Fruit fly (Drosophila melanogaster) whole organism, adult: ENCODE results near the gene CG3513.

Experiments
- CG11617 ChIP-seq: fragments of 200-800 bp; sonication (Bioruptor generic); optimal IDR thresholded peaks from 2 replicates; lab custom pipeline; 2017; ENCODE audit warnings: mild to moderate bottlenecking, missing biosample characterization, missing genetic modification reagents, missing genetic modification characterization
- CG12768 ChIP-seq: fragments of 200-800 bp; sonication (Bioruptor generic); optimal IDR thresholded peaks from 2 replicates; lab custom pipeline; 2017; ENCODE audit warnings: missing biosample characterization, missing genetic modification characterization, mild to moderate bottlenecking, moderate library complexity, missing genetic modification reagents
- CG14711 ChIP-seq: fragments of 200-800 bp; sonication (Bioruptor generic); optimal IDR thresholded peaks from 2 replicates; lab custom pipeline; 2018; ENCODE audit warnings: missing biosample characterization, mild to moderate bottlenecking, missing genetic modification characterization, moderate library complexity
- CG1620 ChIP-seq: fragments of 200-800 bp; sonication (Bioruptor generic); optimal IDR thresholded peaks from 2 replicates; lab custom pipeline; 2016; ENCODE audit warnings: missing biosample characterization, missing genetic modification characterization
- CG33017 ChIP-seq: fragments of 200-800 bp; sonication (Bioruptor generic); optimal IDR thresholded peaks from 2 replicates; lab custom pipeline; 2018; ENCODE audit warnings: missing biosample characterization, mild to moderate bottlenecking, missing genetic modification characterization, moderate library complexity
- CG5204 ChIP-seq: fragments of 200-800 bp; sonication (Bioruptor generic); optimal IDR thresholded peaks from 2 replicates; lab custom pipeline; 2016; ENCODE audit warnings: missing biosample characterization, missing genetic modification characterization
- CG7045 ChIP-seq: fragments of 200-800 bp; sonication (Bioruptor generic); optimal IDR thresholded peaks from 2 replicates; lab custom pipeline; 2017; ENCODE audit warnings: missing biosample characterization, mild to moderate bottlenecking, missing genetic modification characterization
- CG7101 ChIP-seq: fragments of 200-800 bp; sonication (Bioruptor generic); optimal IDR thresholded peaks from 2 replicates; lab custom pipeline; 2018; ENCODE audit warnings: missing biosample characterization, mild to moderate bottlenecking, missing genetic modification characterization, moderate library complexity
- Clk ChIP-seq: fragments of 200-800 bp; sonication (Bioruptor generic); optimal IDR thresholded peaks from 2 replicates; lab custom pipeline; 2017; ENCODE audit warnings: missing biosample characterization, missing genetic modification characterization
- Crg-1 ChIP-seq: fragments of 200-800 bp; sonication (Bioruptor generic); optimal IDR thresholded peaks from 2 replicates; lab custom pipeline; 2016; ENCODE audit warnings: missing biosample characterization, missing genetic modification characterization
- Hr96 ChIP-seq: fragments of 200-800 bp; sonication (Bioruptor generic); optimal IDR thresholded peaks from 2 replicates; lab custom pipeline; 2016; ENCODE audit warnings: missing biosample characterization, missing genetic modification characterization
- Mnt ChIP-seq: fragments of 200-800 bp; sonication (Bioruptor generic); optimal IDR thresholded peaks from 2 replicates; lab custom pipeline; 2016; ENCODE audit warnings: missing biosample characterization, mild to moderate bottlenecking, missing genetic modification characterization
- bab1 ChIP-seq: fragments of 200-800 bp; sonication (Bioruptor generic); optimal IDR thresholded peaks from 3 replicates; lab custom pipeline; 2019; ENCODE audit warnings: missing biosample characterization, mild to moderate bottlenecking, missing genetic modification characterization, moderate library complexity
- cic ChIP-seq: fragments of 200-800 bp; sonication (Bioruptor generic); optimal IDR thresholded peaks from 2 replicates; lab custom pipeline; 2017; ENCODE audit warnings: missing biosample characterization, mild to moderate bottlenecking, missing genetic modification characterization, moderate library complexity
- cnc ChIP-seq, 2 experiments: fragments of >200 bp; optimal IDR thresholded peaks; 2 replicates each; lab custom pipeline; 2017
- kay ChIP-seq: fragments of 200-800 bp; sonication (Bioruptor generic); peaks from one replicate; lab custom pipeline; 2016; ENCODE audit warnings: missing biosample characterization, missing genetic modification characterization, borderline replicate concordance
- ovo ChIP-seq: fragments of 200-800 bp; sonication (Bioruptor generic); optimal IDR thresholded peaks from 2 replicates; lab custom pipeline; 2016; ENCODE audit warnings: missing biosample characterization, missing genetic modification characterization
- pad ChIP-seq: fragments of 200-800 bp; sonication (Bioruptor generic); optimal IDR thresholded peaks from 3 replicates; lab custom pipeline; 2017; ENCODE audit warnings: missing biosample characterization, missing genetic modification characterization, mild to moderate bottlenecking, moderate library complexity, missing genetic modification reagents
- tj ChIP-seq: fragments of 200-800 bp; sonication (Bioruptor generic); optimal IDR thresholded peaks from 3 replicates; lab custom pipeline; 2017; ENCODE audit warnings: missing biosample characterization, mild to moderate bottlenecking, missing genetic modification characterization, moderate library complexity
- toe ChIP-seq: fragments of 200-800 bp; sonication (Bioruptor generic); optimal IDR thresholded peaks from 2 replicates; lab custom pipeline; 2016; ENCODE audit warnings: missing biosample characterization, missing genetic modification characterization

CG3513 gene

dm6 chr2L:3692466-3692865 is 516 bp downstream of the CG3513 start, which contains the start of gene CG16704:
TSS of gene CG16704 (minus strand) at chr2L:3692587.
- TF ChIP-seq CG7101 (tag; lab: Kevin White, UChicago): no peak
- TF ChIP-seq cic (GFP tag; lab: Kevin White, UChicago): no peak
- no peak for TF ChIP-seq toe (GFP tag; lab: Kevin White, UChicago)
- no peak for TF ChIP-seq Mnt
- TF ChIP-seq Hr96 (GFP tag; lab: Kevin White, UChicago): no peak
- no peak for TF ChIP-seq Clk (GFP tag; lab: Kevin White, UChicago)
- TF ChIP-seq cnc (optimal IDR thresholded peaks at IDR 0.05; lab: Kevin White, UChicago): no peak
- no peak for TF ChIP-seq tj (GFP tag; lab: Kevin White, UChicago)
- no peak for TF ChIP-seq CG7045 (GFP tag; lab: Kevin White, UChicago)
- no peak for TF ChIP-seq CG11617
- TF ChIP-seq pad (GFP tag; lab: Kevin White, UChicago): no peak

dm6 chr2L:3685139-3685851 is 7.7 kb downstream of the CG3513 start:
- TF ChIP-seq CG5204 (GFP tag; lab: Kevin White, UChicago) (no peak), CG12768 (no peak), CG7101 (tag; lab: Kevin White, UChicago) (no peak), pad (GFP tag; lab: Kevin White, UChicago) (no peak), cnc (optimal IDR thresholded peaks at IDR 0.05; lab: Kevin White, UChicago) (no peak), tj (GFP tag; lab: Kevin White, UChicago) (no peak), CG1620 (GFP tag; lab: Kevin White, UChicago) (no peak), CG33017 (tag; lab: Kevin White, UChicago) (no peak), bab1 (GFP tag; lab: Kevin White, UChicago) (no peak), Crg-1 (no peak), CG11617 (no peak), CG7045 (GFP tag; lab: Kevin White, UChicago) (no peak), CG14711 (no peak), toe (GFP tag; lab: Kevin White, UChicago) (no peak), kay (no peak), Clk (GFP tag; lab: Kevin White, UChicago) (no peak), cic (GFP tag; lab: Kevin White, UChicago) (no peak)

dm6 chr2L:3682489-3682888 is 10.5 kb downstream of the CG3513 start:
- TF ChIP-seq Hr96 (GFP tag; lab: Kevin White, UChicago) (no peak), CG12768 (no peak), bab1 (GFP tag; lab: Kevin White, UChicago) (no peak), CG1620 (GFP tag; lab: Kevin White, UChicago) (no peak), pad (GFP tag; lab: Kevin White, UChicago) (no peak), CG14711 (no peak), Mnt (no peak), Crg-1 (no peak), ovo (no peak), cic (GFP tag; lab: Kevin White, UChicago) (no peak), toe (GFP tag; lab: Kevin White, UChicago) (no peak), cnc (optimal IDR thresholded peaks at IDR 0.05; lab: Kevin White, UChicago) (no peak), Clk (GFP tag; lab: Kevin White, UChicago) (no peak), CG33017 (tag; lab: Kevin White, UChicago) (no peak), CG7101 (tag; lab: Kevin White, UChicago) (no peak), CG5204 (GFP tag; lab: Kevin White, UChicago) (no peak), tj (GFP tag; lab: Kevin White, UChicago) (no peak)

dm6 chr2L:3681338-3681737 is 11.6 kb downstream of the CG3513 start:
- TF ChIP-seq toe (GFP tag; lab: Kevin White, UChicago): no peak
- TF ChIP-seq cnc (optimal IDR thresholded peaks at IDR 0.05; lab: Kevin White, UChicago): no peak
- no peak for TF ChIP-seq CG5204 (GFP tag; lab: Kevin White, UChicago)
- no peak for TF ChIP-seq CG7045 (GFP tag; lab: Kevin White, UChicago)
- no peak for TF ChIP-seq kay
- no peak for TF ChIP-seq ovo
- TF ChIP-seq pad (GFP tag; lab: Kevin White, UChicago): no peak
- no peak for TF ChIP-seq Mnt
- no peak for TF ChIP-seq CG33017 (tag; lab: Kevin White, UChicago)
- TF ChIP-seq CG11617: no peak
- TF ChIP-seq CG7101 (tag; lab: Kevin White, UChicago): no peak
- TF ChIP-seq Clk (GFP tag; lab: Kevin White, UChicago): no peak
- no peak for TF ChIP-seq bab1 (GFP tag; lab: Kevin White, UChicago)
- TF ChIP-seq CG1620 (GFP tag; lab: Kevin White, UChicago): no peak
- TF ChIP-seq Crg-1: no peak
- no peak for TF ChIP-seq Hr96 (GFP tag; lab: Kevin White, UChicago)
- TF ChIP-seq CG14711: no peak

- no peak for TF ChIP-seq cnc (optimal IDR thresholded peaks at IDR 0.05; lab: Kevin White, UChicago)
- no peak for TF ChIP-seq pad (GFP tag; lab: Kevin White, UChicago)
- TF ChIP-seq CG14711: no peak
Measured at dm6 chr2L:3675770-3676169, 17.2 kb downstream of the CG3513 start.

dm6 chr2L:3670481-3670880 is 22.5 kb downstream of the CG3513 start, which contains the start of gene Sfp24Bc:
TSS of gene Sfp24Bc (minus strand) at chr2L:3670581.
- no peak for TF ChIP-seq Mnt
- TF ChIP-seq kay: no peak
- TF ChIP-seq CG7045 (GFP tag; lab: Kevin White, UChicago): no peak
- no peak for TF ChIP-seq CG1620 (GFP tag; lab: Kevin White, UChicago)
- TF ChIP-seq tj (GFP tag; lab: Kevin White, UChicago): no peak
- TF ChIP-seq CG14711: no peak
- TF ChIP-seq CG33017 (tag; lab: Kevin White, UChicago): no peak
- TF ChIP-seq pad (GFP tag; lab: Kevin White, UChicago): no peak
- TF ChIP-seq Crg-1: no peak
- no peak for TF ChIP-seq bab1 (GFP tag; lab: Kevin White, UChicago)
- TF ChIP-seq ovo: no peak
- TF ChIP-seq toe (GFP tag; lab: Kevin White, UChicago): no peak
- TF ChIP-seq CG7101 (tag; lab: Kevin White, UChicago): no peak
- TF ChIP-seq Clk (GFP tag; lab: Kevin White, UChicago): no peak
- TF ChIP-seq CG11617: no peak
- no peak for TF ChIP-seq cnc (optimal IDR thresholded peaks at IDR 0.05; lab: Kevin White, UChicago)
- no peak for TF ChIP-seq CG5204 (GFP tag; lab: Kevin White, UChicago)
